Worm (Caenorhabditis elegans) whole organism, dauer: ENCODE data around the gene C49G7.10.

Experiments used
- unc-62 ChIP-seq: sonication (generic microtip); optimal IDR thresholded peaks from 2 replicates; lab custom pipeline; 2017; ENCODE audit warnings: missing biosample characterization, missing genetic modification reagents, missing genetic modification characterization

Gene C49G7.10

DNA sequence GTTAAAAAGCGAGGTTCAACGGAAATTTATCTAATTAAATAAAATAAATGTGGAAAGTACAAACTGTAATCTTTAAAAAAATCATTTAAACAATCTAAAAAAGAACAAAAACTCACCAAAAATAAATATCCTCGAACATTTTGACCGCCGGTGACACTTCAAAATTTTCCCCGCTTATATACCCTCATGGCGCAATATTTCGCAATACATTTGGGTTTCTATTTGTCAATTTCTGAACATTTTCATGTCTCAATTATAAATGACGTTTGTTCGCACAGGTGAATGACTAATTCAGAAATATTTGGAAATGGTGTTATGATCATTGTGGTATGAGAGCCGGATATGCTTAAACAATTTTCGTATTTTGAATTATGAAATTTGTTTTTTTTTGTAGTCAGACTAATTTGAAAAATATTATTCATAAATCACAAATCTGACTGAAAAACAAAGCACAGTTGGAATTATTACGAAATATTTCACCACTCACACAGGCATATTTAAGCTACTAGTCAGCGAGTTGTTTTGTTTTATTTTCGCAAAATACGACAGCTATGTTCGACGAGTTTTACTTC lies at the start of gene C49G7.10, which contains the start of gene irg-2:
C49G7.10 (minus strand) TSS at position 169 of the 572 bp plus-strand sequence.
irg-2 (plus strand) TSS at position 329 of the 572 bp plus-strand sequence.
- TF ChIP-seq unc-62 (GFP tag; lab: Kevin White, UChicago): no peak

DNA sequence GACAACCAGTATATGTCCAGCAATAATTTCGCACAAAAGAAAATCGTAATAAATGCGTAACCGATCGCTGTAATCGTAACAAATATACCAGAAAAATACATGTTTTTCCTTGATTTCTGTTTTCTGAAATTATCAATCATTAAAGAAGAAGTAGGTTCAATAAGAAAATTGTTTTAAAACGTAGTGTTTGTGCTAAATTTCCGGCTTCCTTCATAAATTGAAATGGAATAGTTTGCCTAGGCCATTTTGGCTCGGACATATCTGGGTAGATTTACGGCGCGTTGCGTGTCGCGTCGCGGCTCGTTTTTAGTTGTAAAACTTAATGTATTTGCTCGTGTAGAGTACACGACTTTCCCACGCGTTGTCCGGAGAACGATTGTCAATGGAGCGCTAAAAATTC lies 41.1 kb upstream of the C49G7.10 start, which contains the start of gene F38H12.5:
F38H12.5 (minus strand) TSS at position 101 of the 400 bp plus-strand sequence.
- TF ChIP-seq unc-62 (GFP tag; lab: Kevin White, UChicago): no peak

DNA sequence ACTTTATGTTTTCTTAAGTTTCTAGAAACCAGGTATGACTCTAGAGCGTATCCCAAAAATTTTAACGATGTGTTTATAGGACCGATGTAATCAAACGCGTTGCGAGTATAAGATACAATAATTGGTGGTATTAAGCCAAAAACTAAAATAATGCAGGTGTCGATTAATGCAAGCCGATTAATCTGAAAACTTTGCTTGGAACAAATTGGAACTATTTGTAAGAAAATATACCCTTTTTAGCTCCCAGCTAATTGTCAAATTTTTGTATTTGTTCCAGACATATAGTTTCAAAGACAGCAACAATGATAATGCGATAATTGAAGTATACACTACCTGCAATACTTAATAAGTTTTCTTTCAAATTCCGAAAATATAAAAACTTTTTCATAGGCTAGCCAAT lies 39.5 kb upstream of the C49G7.10 start, which contains the start of gene srh-211:
srh-211 (minus strand) TSS at position 101 of the 400 bp plus-strand sequence.
- TF ChIP-seq unc-62 (GFP tag; lab: Kevin White, UChicago): no peak

DNA sequence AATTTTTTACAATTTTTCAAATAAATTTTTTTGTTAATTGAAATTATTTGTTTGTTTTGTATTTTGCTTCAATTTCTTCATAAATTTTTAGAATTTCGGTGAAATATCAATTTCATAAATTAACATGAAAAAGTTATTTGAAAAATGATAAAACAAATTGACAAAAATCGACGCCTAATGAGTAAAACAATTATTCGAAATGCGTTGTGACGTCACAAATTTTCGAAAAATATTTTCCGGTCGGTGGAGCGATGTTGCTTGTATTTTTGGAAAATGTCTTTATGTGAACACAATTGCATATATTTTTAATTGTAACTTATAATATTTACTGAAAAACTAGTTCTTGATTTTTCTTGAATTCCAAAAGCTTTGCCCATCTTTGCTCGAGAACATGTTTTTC lies 38.7 kb upstream of the C49G7.10 start:
- no peak for TF ChIP-seq unc-62 (GFP tag; lab: Kevin White, UChicago)

DNA sequence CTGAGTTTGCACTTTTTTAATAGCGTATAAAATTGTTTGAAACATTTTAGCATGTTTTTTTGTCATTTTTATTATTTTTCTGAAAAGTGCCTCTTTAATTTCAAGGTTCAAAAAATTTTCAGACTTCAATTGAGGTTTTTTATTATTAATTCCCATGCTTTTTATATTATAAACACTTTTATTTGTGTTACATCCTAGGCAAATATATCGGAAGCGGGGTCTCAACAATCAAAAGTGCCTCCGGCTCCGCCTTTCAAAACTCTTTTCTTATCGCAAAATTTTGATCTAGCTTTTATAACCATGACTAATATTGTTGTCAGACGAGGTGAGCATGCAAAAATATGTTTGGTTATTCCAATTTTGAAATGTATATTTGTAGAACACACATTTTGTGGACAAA lies 31.6 kb upstream of the C49G7.10 start, which contains the start of gene otpl-2:
otpl-2 (plus strand) TSS at position 301 of the 400 bp plus-strand sequence.
- no peak for TF ChIP-seq unc-62 (GFP tag; lab: Kevin White, UChicago)

DNA sequence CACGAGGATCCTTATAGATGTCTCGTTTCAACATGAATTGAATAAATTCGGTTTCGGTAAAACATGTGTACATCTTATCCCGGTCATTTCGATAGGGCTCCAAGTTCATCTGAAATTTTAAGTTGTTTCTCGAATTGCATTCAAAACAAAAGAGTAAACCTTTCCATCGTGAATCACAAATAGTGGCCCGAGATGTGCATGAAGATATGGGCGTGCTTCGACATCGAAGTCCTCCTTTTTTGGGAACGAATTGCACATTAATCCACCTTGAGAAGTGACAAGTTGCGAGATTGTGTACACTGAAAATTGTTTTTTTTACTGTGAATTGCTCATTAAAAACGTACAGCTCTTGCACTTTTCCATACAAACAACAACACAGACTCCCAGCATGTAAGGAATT lies 14.4 kb upstream of the C49G7.10 start:
- no peak for TF ChIP-seq unc-62 (GFP tag; lab: Kevin White, UChicago)

DNA sequence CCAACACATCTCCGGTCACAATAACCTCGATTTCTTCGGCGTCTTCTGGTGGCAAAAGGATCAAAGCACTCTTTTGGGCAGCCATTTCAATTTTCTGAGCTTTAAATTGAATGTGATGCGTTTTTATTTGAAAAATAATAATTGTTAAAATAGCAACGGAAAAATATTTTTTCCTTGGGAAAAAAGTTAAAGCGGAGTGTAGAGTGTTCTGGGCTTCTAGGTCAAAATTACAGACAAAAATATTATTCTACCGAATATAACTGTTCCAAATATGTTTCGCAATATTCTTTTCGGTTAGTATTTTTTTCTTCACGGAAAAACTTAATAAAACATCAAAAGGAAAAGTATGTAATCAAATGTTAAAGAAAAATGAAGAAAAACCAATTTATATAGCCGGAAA lies 13.2 kb upstream of the C49G7.10 start, which contains the start of gene djr-1.2:
djr-1.2 (minus strand) TSS at position 101 of the 400 bp plus-strand sequence.
- no peak for TF ChIP-seq unc-62 (GFP tag; lab: Kevin White, UChicago)

DNA sequence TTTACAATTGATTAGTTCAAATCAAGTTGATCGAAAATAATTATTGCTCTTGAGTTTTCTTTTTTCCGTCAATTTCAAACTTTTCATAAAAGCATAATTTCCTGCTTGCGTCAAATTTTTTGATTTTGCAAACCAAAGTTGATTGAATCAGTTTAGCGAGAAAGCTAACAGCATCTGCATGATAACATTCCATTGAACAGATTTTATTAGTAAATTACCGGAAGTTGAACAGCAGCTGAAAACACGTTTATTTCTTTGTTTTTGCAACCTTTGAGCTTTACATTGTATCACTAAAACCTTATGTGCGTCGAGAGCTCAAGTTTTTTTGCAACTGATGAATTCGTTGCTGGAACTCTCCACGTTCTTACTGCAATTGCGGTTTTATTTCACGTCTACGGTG lies 5.7 kb upstream of the C49G7.10 start, which contains the start of gene srh-169:
srh-169 (plus strand) TSS at position 301 of the 400 bp plus-strand sequence.
- no peak for TF ChIP-seq unc-62 (GFP tag; lab: Kevin White, UChicago)

DNA sequence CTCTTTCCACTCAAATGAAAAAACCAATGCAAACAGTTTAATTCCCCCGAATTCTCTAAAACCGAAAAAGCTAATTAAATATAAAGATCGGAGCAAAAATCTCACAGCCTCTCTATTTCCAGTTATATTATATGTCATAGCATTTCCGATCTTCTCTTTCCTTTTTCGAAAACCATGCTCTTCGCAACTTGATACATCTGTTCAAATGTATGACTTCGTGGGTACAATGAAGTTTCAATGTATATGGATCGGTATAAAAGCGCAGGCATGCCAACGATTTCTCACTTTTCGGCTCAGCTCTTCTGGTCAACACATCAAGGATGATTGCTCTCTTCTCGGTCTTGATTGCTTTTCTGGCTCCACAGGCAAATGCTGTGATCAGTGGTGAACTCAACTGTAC lies 4.3 kb upstream of the C49G7.10 start, which contains the start of gene phat-7:
phat-7 (plus strand) TSS at position 301 of the 400 bp plus-strand sequence.
- no peak for TF ChIP-seq unc-62 (GFP tag; lab: Kevin White, UChicago)

DNA sequence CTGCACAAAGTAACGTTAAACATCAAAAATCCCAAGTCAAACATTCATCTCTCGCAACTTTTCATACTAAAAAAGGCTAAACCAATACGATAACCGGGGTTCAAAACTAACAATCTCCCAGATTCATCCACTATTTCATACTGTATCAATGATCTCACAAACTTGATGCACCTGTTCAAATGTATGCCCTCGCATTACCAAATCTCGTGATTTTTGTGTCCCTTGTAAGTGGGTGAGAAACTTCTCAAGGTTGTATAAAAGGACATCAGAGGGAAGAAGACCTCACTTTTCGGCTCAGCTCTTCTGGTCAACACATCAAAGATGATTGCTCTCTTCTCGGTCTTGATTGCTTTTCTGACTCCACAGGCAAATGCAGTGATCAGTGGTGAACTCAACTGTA lies 1.8 kb upstream of the C49G7.10 start, which contains the start of gene phat-3:
phat-3 (plus strand) TSS at position 301 of the 400 bp plus-strand sequence.
- TF ChIP-seq unc-62 (GFP tag; lab: Kevin White, UChicago): no peak

DNA sequence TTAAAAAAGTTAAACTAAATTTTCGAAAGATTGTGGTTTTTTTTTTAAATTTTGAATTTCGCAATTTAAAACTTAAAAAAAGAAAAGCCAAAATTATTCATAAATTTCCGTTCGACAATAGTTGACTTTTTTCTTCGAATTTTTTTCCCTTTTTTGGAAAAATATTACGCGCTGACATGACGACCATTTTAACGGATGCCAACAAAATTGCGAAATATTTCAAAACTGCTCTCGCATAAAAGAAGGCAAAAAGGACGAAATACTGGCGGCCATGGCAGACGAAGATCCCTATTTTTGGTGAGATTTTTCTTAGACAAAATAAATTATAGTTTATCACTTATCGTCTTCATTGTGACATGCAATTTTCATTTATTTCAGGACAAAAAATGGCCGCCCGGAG lies 3.3 kb downstream of the C49G7.10 start:
- TF ChIP-seq unc-62 (GFP tag; lab: Kevin White, UChicago): no peak

DNA sequence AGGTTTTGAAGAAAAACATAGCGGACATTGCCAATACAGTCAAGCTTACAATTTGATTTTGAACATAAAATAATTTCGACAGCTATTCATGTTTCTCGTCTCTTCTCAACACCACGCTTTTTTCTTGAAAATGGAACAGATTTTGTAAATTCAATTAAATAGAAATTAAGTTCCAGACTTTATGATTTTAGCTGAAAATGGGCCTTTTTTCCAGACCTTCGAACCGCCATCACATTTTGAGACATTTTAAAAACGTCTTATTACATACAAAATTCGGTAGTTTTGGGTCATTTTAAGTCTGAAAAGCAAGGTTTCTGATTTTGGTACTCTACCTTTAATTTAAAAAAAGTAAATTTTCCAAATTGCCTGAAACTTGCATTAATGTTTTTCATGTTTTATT lies 3.7 kb downstream of the C49G7.10 start, which contains the start of gene C49G7.12:
C49G7.12 (plus strand) TSS at position 301 of the 400 bp plus-strand sequence.
- no peak for TF ChIP-seq unc-62 (GFP tag; lab: Kevin White, UChicago)

DNA sequence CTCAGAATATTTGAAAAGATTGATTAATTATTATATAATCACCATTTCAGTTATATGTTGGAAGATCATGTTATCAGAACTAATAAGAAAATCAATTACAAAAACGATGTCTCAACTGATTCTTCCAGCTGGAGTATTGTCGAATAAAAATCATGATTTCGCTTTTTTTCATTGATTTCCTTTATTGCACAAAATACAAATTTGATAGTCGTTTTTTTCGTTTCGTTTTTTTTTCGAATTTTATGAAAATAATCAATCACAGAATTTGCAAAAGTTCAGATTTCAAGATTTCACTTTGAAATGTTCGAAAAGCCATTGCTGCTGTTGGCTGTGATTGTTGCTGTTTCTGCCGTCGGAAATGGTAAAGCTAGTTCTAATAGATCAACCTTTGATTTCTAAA lies 6.0 kb downstream of the C49G7.10 start, which contains the start of gene C49G7.13:
C49G7.13 (plus strand) TSS at position 301 of the 400 bp plus-strand sequence.
- no peak for TF ChIP-seq unc-62 (GFP tag; lab: Kevin White, UChicago)

DNA sequence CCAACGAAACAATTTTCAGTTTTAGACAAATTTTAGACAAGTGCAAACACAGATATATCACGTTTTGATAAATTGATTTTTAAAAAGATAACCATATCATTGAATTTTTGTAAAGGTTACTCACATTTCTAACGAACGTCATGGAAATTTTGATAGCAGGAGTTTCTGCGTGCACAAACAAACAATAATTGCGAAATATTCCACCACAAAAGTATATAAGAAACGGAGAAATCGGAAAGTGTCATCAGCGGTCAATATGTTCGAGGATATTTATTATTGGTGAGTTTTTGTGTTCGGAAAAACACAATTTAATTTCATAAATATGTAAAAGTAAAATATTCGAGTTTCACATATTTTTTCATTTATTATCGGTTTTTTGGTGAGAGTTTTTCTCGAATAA lies 7.5 kb downstream of the C49G7.10 start, which contains the start of gene C49G7.7:
C49G7.7 (plus strand) TSS at position 174 of the 400 bp plus-strand sequence.
- TF ChIP-seq unc-62 (GFP tag; lab: Kevin White, UChicago): no peak

DNA sequence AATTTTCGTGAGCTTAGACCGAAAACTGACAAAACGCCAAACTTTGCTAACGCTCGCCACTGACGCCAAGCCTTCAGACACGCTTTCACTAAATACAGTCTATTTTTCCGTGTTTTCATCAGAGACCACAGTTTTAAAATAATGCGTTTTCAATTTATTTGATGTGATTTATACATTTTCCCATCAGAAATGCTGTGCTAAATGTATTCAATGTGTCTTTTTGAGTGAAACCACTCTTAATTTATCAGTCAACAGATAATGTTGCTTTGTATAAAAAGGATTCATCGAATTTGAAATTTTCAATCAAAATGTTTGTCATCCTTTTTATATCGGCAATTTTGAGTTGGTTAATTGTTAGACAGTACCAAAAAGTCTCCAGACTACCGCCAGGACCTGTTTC lies 10.5 kb downstream of the C49G7.10 start, which contains the start of gene cyp-35A4:
cyp-35A4 (plus strand) TSS at position 301 of the 400 bp plus-strand sequence.
- no peak for TF ChIP-seq unc-62 (GFP tag; lab: Kevin White, UChicago)

DNA sequence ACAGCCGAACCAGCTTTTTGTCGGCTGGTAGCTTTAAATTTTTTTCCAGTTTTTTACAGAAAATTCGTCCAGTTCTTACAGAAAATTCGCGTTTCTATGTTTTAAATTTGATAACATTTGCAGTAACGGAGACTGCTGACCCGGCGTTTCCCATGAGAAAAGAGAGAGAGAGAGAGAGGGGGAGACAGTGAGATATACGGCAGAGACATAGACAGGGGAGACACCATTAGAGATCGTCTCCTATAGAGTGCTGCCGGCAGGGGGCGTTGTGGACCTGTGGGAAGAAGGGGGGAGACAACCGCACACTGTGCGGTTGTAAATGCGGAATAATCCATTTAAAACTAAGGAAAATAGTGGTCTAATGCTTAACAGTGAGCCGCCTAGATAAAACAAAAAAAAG lies 12.2 kb downstream of the C49G7.10 start:
- no peak for TF ChIP-seq unc-62 (GFP tag; lab: Kevin White, UChicago)
